Worm (Caenorhabditis elegans) whole organism, late embryonic: ENCODE measurements around the gene nlg-1.

Experiments
- C08G9.2 ChIP-seq: sonication (generic microtip); optimal IDR thresholded peaks from 2 replicates; lab custom pipeline; 2016; ENCODE audit warnings: mild to moderate bottlenecking, missing genetic modification characterization, moderate library complexity, missing compliant biosample characterization
- C38D4.7 ChIP-seq: fragments of 200-800 bp; sonication (Bioruptor generic); optimal IDR thresholded peaks from 2 replicates; lab custom pipeline; 2018; ENCODE audit warnings: mild to moderate bottlenecking, missing genetic modification characterization, moderate library complexity, missing compliant biosample characterization
- K09A11.1 ChIP-seq: sonication (generic microtip); optimal IDR thresholded peaks from 2 replicates; lab custom pipeline; 2017; ENCODE audit warnings: antibody characterized with exemption, mild to moderate bottlenecking, missing genetic modification characterization, missing compliant biosample characterization; ENCODE audit not compliant: insufficient read depth
- T23F11.4 ChIP-seq: fragments of 200-800 bp; sonication (Bioruptor generic); optimal IDR thresholded peaks from 2 replicates; lab custom pipeline; 2018; ENCODE audit warnings: mild to moderate bottlenecking, missing genetic modification characterization, missing compliant biosample characterization
- ahr-1 ChIP-seq: sonication (generic microtip); optimal IDR thresholded peaks from 2 replicates; lab custom pipeline; 2016; ENCODE audit warnings: missing genetic modification characterization, missing compliant biosample characterization
- ama-1 ChIP-seq: fragments of 150-350 bp; optimal IDR thresholded peaks from 2 replicates; lab custom pipeline; 2014
- ceh-18 ChIP-seq: sonication (generic microtip); optimal IDR thresholded peaks from 2 replicates; lab custom pipeline; 2016; ENCODE audit warnings: missing genetic modification characterization, missing compliant biosample characterization
- ceh-19 ChIP-seq: fragments of 200-800 bp; sonication (Bioruptor generic); optimal IDR thresholded peaks from 2 replicates; lab custom pipeline; 2018; ENCODE audit warnings: mild to moderate bottlenecking, missing genetic modification characterization, missing compliant biosample characterization
- ceh-31 ChIP-seq: sonication (generic microtip); optimal IDR thresholded peaks from 2 replicates; lab custom pipeline; 2016; ENCODE audit warnings: missing genetic modification characterization, missing compliant biosample characterization
- ceh-45 ChIP-seq: fragments of 200-800 bp; sonication (Bioruptor generic); IDR thresholded peaks from 2 replicates; pipeline ENCODE4 v1.3.6; 2022; ENCODE audit warnings: missing genetic modification reagents, missing genetic modification characterization, missing compliant biosample characterization
- ceh-48 ChIP-seq: sonication (generic microtip); optimal IDR thresholded peaks from 2 replicates; lab custom pipeline; 2016; ENCODE audit warnings: missing genetic modification characterization, inconsistent platforms, missing compliant biosample characterization
- elt-2 ChIP-seq: sonication (generic microtip); optimal IDR thresholded peaks from 2 replicates; lab custom pipeline; 2016; ENCODE audit warnings: missing genetic modification reagents, missing genetic modification characterization, missing compliant biosample characterization
- ets-4 ChIP-seq: sonication (generic microtip); optimal IDR thresholded peaks from 2 replicates; lab custom pipeline; 2016; ENCODE audit warnings: missing genetic modification characterization, missing compliant biosample characterization
- eyg-1 ChIP-seq: sonication (generic microtip); optimal IDR thresholded peaks from 2 replicates; lab custom pipeline; 2016; ENCODE audit warnings: missing genotype, missing genetic modification characterization, missing compliant biosample characterization
- fax-1 ChIP-seq: sonication (generic microtip); optimal IDR thresholded peaks from 2 replicates; lab custom pipeline; 2016; ENCODE audit warnings: missing genotype, missing genetic modification characterization, missing compliant biosample characterization
- fkh-6 ChIP-seq: sonication (generic microtip); optimal IDR thresholded peaks from 2 replicates; lab custom pipeline; 2016; ENCODE audit warnings: missing genetic modification characterization, missing compliant biosample characterization
- gmeb-2 ChIP-seq: sonication (generic microtip); optimal IDR thresholded peaks from 2 replicates; lab custom pipeline; 2016; ENCODE audit warnings: missing genetic modification characterization, inconsistent platforms, missing compliant biosample characterization
- hlh-13 ChIP-seq: fragments of 200-800 bp; sonication (Bioruptor generic); optimal IDR thresholded peaks from 2 replicates; lab custom pipeline; 2018; ENCODE audit warnings: mild to moderate bottlenecking, missing genetic modification characterization, missing compliant biosample characterization
- hlh-15 ChIP-seq: sonication (generic microtip); optimal IDR thresholded peaks from 2 replicates; lab custom pipeline; 2016; ENCODE audit warnings: missing genetic modification characterization, missing compliant biosample characterization
- hlh-30 ChIP-seq: sonication (generic microtip); optimal IDR thresholded peaks from 2 replicates; lab custom pipeline; 2017; ENCODE audit warnings: antibody characterized with exemption, missing genetic modification characterization, missing compliant biosample characterization; ENCODE audit not compliant: insufficient read depth
- lin-11 ChIP-seq: fragments of 200-800 bp; sonication (Bioruptor generic); optimal IDR thresholded peaks from 2 replicates; lab custom pipeline; 2018; ENCODE audit warnings: mild to moderate bottlenecking, missing genetic modification characterization, missing compliant biosample characterization
- madf-2 ChIP-seq: sonication (generic microtip); optimal IDR thresholded peaks from 2 replicates; lab custom pipeline; 2017; ENCODE audit warnings: missing genetic modification characterization, missing compliant biosample characterization
- mec-3 ChIP-seq: sonication (generic microtip); optimal IDR thresholded peaks from 2 replicates; lab custom pipeline; 2016; ENCODE audit warnings: borderline replicate concordance, missing genetic modification characterization, missing compliant biosample characterization
- nfya-1 ChIP-seq: sonication (generic microtip); optimal IDR thresholded peaks from 2 replicates; lab custom pipeline; 2017; ENCODE audit warnings: missing genetic modification characterization, mild to moderate bottlenecking, missing compliant biosample characterization, antibody characterized with exemption, moderate library complexity
- nhr-11 ChIP-seq: fragments of 150-350 bp; optimal IDR thresholded peaks from 2 replicates; lab custom pipeline; 2014; ENCODE audit warnings: missing biosample characterization, missing genetic modification characterization
- npax-4 ChIP-seq: sonication (generic microtip); optimal IDR thresholded peaks from 2 replicates; lab custom pipeline; 2016; ENCODE audit warnings: missing genetic modification characterization, missing compliant biosample characterization
- pag-3 ChIP-seq: sonication (generic microtip); optimal IDR thresholded peaks from 2 replicates; lab custom pipeline; 2016; ENCODE audit warnings: missing compliant biosample characterization, missing genetic modification characterization, borderline replicate concordance
- pat-9 ChIP-seq: fragments of 200-800 bp; sonication (Bioruptor generic); optimal IDR thresholded peaks from 2 replicates; lab custom pipeline; 2018; ENCODE audit warnings: mild to moderate bottlenecking, missing genetic modification characterization, moderate library complexity, missing compliant biosample characterization
- pax-1 ChIP-seq: fragments of 150-350 bp; optimal IDR thresholded peaks from 2 replicates; lab custom pipeline; 2014; ENCODE audit warnings: missing biosample characterization, missing genetic modification characterization
- pha-2 ChIP-seq: sonication (generic microtip); optimal IDR thresholded peaks from 2 replicates; lab custom pipeline; 2017; ENCODE audit warnings: mild to moderate bottlenecking, missing genetic modification characterization, missing compliant biosample characterization
- pha-4 ChIP-seq: fragments of 150-350 bp; optimal IDR thresholded peaks from 2 replicates; lab custom pipeline; 2018; ENCODE audit warnings: missing biosample characterization, missing genetic modification reagents, missing genetic modification characterization
- rnt-1 ChIP-seq: sonication (generic microtip); optimal IDR thresholded peaks from 2 replicates; lab custom pipeline; 2016; ENCODE audit warnings: missing genetic modification characterization, missing compliant biosample characterization
- sox-4 ChIP-seq: sonication (generic microtip); optimal IDR thresholded peaks from 2 replicates; lab custom pipeline; 2017; ENCODE audit warnings: mild to moderate bottlenecking, missing genetic modification characterization, inconsistent platforms, missing compliant biosample characterization
- syd-9 ChIP-seq: sonication (generic microtip); optimal IDR thresholded peaks from 2 replicates; lab custom pipeline; 2016; ENCODE audit warnings: mild to moderate bottlenecking, missing genetic modification characterization, moderate library complexity, missing compliant biosample characterization
- unc-3 ChIP-seq, 2 experiments: fragments of 200-800 bp in 1 of 2; sonication (Bioruptor generic) in 1 of 2; sonication (generic microtip) in 1 of 2; conservative IDR thresholded peaks in 1 of 2; optimal IDR thresholded peaks in 1 of 2; 2 replicates each; pipeline versions ENCODE4 v1.3.6 to Lab custom; 2016 to 2022; ENCODE audit warnings: missing compliant biosample characterization in 2 of 2, missing genetic modification characterization in 2 of 2, missing genetic modification reagents in 1 of 2
- unc-55 ChIP-seq: sonication (generic microtip); optimal IDR thresholded peaks from 2 replicates; lab custom pipeline; 2017; ENCODE audit warnings: missing biosample characterization, missing genetic modification reagents, missing genetic modification characterization
- zip-5 ChIP-seq: sonication (generic microtip); optimal IDR thresholded peaks from 2 replicates; lab custom pipeline; 2016; ENCODE audit warnings: missing genetic modification characterization, missing compliant biosample characterization

The nlg-1 gene

DNA sequence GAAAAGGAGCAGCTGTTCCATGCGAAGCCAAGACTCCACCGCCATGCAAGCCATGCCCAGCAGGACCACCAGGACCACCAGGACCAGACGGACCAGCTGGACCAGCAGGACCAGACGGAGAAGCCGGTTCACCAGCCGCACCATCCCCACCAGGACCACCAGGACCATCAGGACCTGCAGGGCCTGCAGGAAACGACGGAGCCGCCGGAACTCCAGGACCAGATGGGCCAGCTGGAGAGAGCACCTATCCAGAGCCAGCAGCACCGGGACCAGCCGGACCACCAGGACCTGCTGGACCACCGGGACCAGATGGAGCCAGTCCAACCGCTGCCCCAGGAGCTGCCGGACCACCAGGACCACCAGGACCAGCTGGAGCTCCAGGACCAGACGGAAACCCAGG is 39.0 kb downstream of the nlg-1 start:
- no peak for TF ChIP-seq lin-11 (tag; lab: Kevin White, UChicago)
- TF ChIP-seq elt-2, result no peak
- no peak for TF ChIP-seq fkh-6 (tag; lab: Kevin White, UChicago)
- no peak for TF ChIP-seq nfya-1 (tag; lab: Kevin White, UChicago)
- TF ChIP-seq unc-3 (GFP tag; conservative IDR thresholded peaks at IDR 0.05; lab: Robert Waterston, UW), result no peak
- TF ChIP-seq unc-3 (tag; optimal IDR thresholded peaks at IDR 0.05; lab: Kevin White, UChicago), result no peak
- TF ChIP-seq C38D4.7 (GFP tag; lab: Kevin White, UChicago), result no peak
- TF ChIP-seq pha-2 (tag; lab: Kevin White, UChicago), result no peak
- TF ChIP-seq ahr-1 (tag; lab: Kevin White, UChicago), result no peak
- no peak for TF ChIP-seq sox-4
- no peak for TF ChIP-seq ama-1 (lab: Kevin White, UChicago)
- no peak for TF ChIP-seq ceh-18 (tag; lab: Kevin White, UChicago)
- TF ChIP-seq unc-55 (GFP tag; lab: Kevin White, UChicago), result no peak
- no peak for TF ChIP-seq hlh-15
- TF ChIP-seq ceh-19 (GFP tag; lab: Kevin White, UChicago), result no peak
- no peak for TF ChIP-seq ceh-45 (GFP tag; lab: Robert Waterston, UW)

DNA sequence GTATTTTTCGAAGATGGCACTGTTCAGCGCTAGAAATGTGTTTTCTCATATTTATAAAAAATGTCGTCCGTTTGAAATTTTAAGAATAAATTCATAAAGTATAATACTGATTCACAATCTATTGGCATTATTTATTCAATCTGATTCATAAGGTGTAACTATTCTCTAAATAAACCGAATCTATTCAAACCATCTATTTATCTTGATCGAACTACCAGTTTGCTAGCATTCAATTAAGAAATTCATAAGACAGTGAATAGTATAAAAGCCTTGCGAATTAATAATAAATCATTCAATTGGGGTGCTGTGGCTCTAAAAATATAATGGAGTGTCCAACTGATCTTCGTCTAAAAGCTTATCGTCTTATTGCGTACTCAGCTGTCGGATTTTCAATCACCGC is 39.8 kb downstream of the nlg-1 start, which contains the start of gene col-44:
col-44 (plus strand) TSS at position 301 of the 400 bp plus-strand sequence.
- TF ChIP-seq syd-9 (tag; lab: Kevin White, UChicago) (no peak), rnt-1 (tag; lab: Kevin White, UChicago) (no peak), pha-2 (tag; lab: Kevin White, UChicago) (no peak), hlh-30 (no peak), hlh-13 (no peak), pat-9 (no peak), T23F11.4 (no peak), pha-4 (tag; lab: Kevin White, UChicago) (no peak)

DNA sequence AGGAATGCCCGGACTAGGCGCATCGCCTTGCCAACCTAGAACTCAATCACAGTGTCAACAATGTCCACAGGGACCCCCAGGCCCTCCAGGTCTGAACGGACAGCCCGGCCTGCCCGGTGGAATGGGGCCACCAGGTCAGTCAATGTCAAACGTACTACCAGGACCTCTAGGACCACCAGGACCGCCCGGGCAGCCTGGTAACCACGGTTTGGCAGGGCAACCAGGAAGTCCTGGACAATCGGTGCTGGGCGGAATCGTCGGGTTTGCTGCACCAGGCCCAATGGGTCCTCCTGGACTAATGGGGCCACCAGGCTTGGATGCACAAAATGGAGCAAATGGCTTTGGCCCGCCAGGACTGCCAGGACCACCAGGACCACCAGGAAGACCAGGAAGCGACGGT is 40.3 kb downstream of the nlg-1 start:
- peak; percentile 36 for TF ChIP-seq pag-3 (tag; lab: Kevin White, UChicago)
- no peak for TF ChIP-seq fax-1 (tag; lab: Kevin White, UChicago)
- TF ChIP-seq ets-4 (tag; lab: Kevin White, UChicago), result no peak
- TF ChIP-seq K09A11.1 (tag; lab: Kevin White, UChicago), result no peak
- no peak for TF ChIP-seq ahr-1 (tag; lab: Kevin White, UChicago)
- no peak for TF ChIP-seq gmeb-2 (tag; lab: Kevin White, UChicago)
- TF ChIP-seq C08G9.2, result peak; percentile 41

DNA sequence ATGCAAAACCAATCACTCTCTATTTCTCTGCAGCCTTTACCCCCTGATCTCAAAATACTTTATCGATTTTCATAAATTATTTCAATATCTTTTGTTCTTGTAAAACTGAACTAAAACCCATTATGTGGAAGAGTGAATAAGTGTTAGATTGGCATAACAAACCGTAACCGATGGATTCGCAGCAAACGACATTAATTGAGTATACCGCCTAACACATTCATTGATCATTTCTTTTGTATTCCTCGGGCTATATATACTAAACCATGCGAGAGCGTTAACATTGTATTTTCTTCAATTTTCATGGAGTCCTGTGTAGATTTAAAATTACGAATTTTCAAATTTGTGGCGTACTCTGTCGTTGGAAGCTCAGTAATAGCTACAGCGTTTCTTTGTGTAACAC is 41.2 kb downstream of the nlg-1 start, which contains the start of gene col-9:
col-9 (plus strand) TSS at position 301 of the 400 bp plus-strand sequence.
- no peak for TF ChIP-seq ceh-31
- no peak for TF ChIP-seq T23F11.4
- TF ChIP-seq npax-4, result no peak
- no peak for TF ChIP-seq nhr-11 (tag; lab: Kevin White, UChicago)
- TF ChIP-seq mec-3 (tag; lab: Kevin White, UChicago), result no peak
- TF ChIP-seq pax-1 (tag; lab: Kevin White, UChicago), result no peak
- TF ChIP-seq pha-2 (tag; lab: Kevin White, UChicago), result no peak
- TF ChIP-seq eyg-1 (tag; lab: Kevin White, UChicago), result no peak
- TF ChIP-seq zip-5 (tag; lab: Kevin White, UChicago), result no peak
- TF ChIP-seq ceh-48 (tag; lab: Kevin White, UChicago), result no peak
- no peak for TF ChIP-seq ceh-19 (GFP tag; lab: Kevin White, UChicago)
- no peak for TF ChIP-seq madf-2 (tag; lab: Kevin White, UChicago)
- no peak for TF ChIP-seq unc-55 (GFP tag; lab: Kevin White, UChicago)
